Worm (Caenorhabditis elegans) whole organism, L4 larva: ENCODE data around the gene nfu-1.

Experiments used
- daf-16 ChIP-seq, 3 experiments: sonication (generic microtip); optimal IDR thresholded peaks; 2 replicates each; lab custom pipeline; 2016 to 2017; ENCODE audit warnings: missing genetic modification characterization in 3 of 3, missing genetic modification reagents in 3 of 3, mild to moderate bottlenecking in 2 of 3, missing compliant biosample characterization in 2 of 3, missing biosample characterization in 1 of 3, moderate library complexity in 1 of 3
- jun-1 ChIP-seq: fragments of 150-350 bp; optimal IDR thresholded peaks from 2 replicates; lab custom pipeline; 2014; ENCODE audit warnings: missing biosample characterization, missing genetic modification reagents, missing genetic modification characterization
- lin-1 ChIP-seq: fragments of 200-800 bp; sonication (Bioruptor generic); IDR thresholded peaks from 2 replicates; pipeline ENCODE4 v1.3.6; 2022; ENCODE audit warnings: missing genetic modification reagents, missing genetic modification characterization, missing compliant biosample characterization
- nhr-10 ChIP-seq: fragments of 150-350 bp; optimal IDR thresholded peaks from 2 replicates; lab custom pipeline; 2014; ENCODE audit warnings: missing biosample characterization, missing genetic modification characterization
- sdz-12 ChIP-seq: fragments of 200-800 bp; sonication (Bioruptor generic); optimal IDR thresholded peaks from 2 replicates; lab custom pipeline; 2018; ENCODE audit warnings: mild to moderate bottlenecking, missing genetic modification characterization, missing compliant biosample characterization

ce11 chrIV:10417781-10418180 is 30.6 kb downstream of the nfu-1 start, which contains the start of gene F13B12.6:
- no peak for TF ChIP-seq sdz-12 (GFP tag; lab: Kevin White, UChicago)
- TF ChIP-seq nhr-10 (tag; lab: Kevin White, UChicago): no peak
- no peak for TF ChIP-seq jun-1 (tag; lab: Kevin White, UChicago)
- TF ChIP-seq lin-1 (GFP tag; lab: Robert Waterston, UW): no peak
- no peak for TF ChIP-seq daf-16 (GFP tag; optimal IDR thresholded peaks at IDR 0.05; lab: Kevin White, UChicago)
- no peak for TF ChIP-seq daf-16 (tag; optimal IDR thresholded peaks at IDR 0.05; lab: Kevin White, UChicago)
